Worm (Caenorhabditis elegans): ENCODE results near the gene nhr-94.

Gene nhr-94

DNA sequence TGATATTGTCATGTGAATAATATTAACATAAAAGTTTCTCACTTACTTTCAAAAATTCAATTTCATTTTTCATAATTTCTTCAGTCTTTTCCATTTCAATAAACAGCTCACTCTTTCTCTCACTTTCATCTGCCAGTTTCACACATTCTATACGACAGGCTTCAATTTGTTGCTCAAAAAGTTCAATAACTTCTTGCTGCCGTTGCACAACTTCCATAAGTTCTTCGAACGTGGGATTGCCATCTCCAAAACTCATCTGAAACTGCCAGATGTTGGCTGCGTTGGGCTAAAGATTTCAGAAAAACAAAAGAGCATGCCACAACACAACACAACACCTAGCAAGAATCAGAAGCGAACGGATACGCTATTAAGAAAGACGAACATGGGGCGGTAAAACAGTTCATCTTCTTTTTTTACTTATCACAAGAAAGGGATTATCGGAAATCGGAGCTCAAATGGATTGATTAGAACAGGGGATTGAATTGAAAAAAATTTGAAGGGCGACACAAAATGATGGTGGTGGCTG is 47.2 kb upstream of the nhr-94 start (continued):
- TF ChIP-seq B0035.1 (tag; optimal IDR thresholded peaks at IDR 0.05) (no peak), K12H6.12 (tag; optimal IDR thresholded peaks at IDR 0.05) (no peak), T26A5.8 (tag; optimal IDR thresholded peaks at IDR 0.05) (no peak), egrh-3 (GFP tag; IDR thresholded peaks at IDR 0.05) (no peak), ztf-25 (GFP tag; IDR thresholded peaks at IDR 0.05) (no peak), zim-3 (tag; optimal IDR thresholded peaks at IDR 0.05) (no peak), nfya-2 (GFP tag; IDR thresholded peaks at IDR 0.05) (no peak), ceh-100 (GFP tag; IDR thresholded peaks at IDR 0.05) (no peak), hrde-1 (tag; optimal IDR thresholded peaks at IDR 0.05; ENCODE audit: borderline replicate concordance) (peak; percentile 38), tbx-9 (tag; optimal IDR thresholded peaks at IDR 0.05; ENCODE audit: borderline replicate concordance) (no peak), athp-1 (tag; optimal IDR thresholded peaks at IDR 0.05) (peak; percentile 49)

DNA sequence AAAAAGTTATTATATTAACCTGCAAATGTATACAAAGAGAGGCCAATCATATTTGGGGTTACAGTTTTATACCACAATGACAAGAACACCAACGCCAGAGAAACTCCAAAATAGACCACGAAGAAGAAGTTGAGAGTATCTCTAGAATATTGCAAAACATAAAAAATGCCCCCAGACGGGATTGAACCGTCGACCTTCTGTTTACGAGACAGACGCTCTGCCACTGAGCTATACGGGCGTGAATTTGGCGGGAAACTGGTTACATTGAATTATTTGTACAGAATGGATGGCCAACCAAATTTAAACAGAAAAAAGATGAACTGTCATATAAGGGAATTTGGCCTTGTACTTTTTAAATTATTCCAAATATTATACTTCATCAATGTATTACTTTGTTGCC is 44.4 kb upstream of the nhr-94 start:
- TF ChIP-seq lsl-1 (GFP tag; optimal IDR thresholded peaks at IDR 0.05): peak; percentile 12
- peak; percentile 29 for TF ChIP-seq lin-54 (GFP tag; optimal IDR thresholded peaks at IDR 0.05)
- peak; percentile 8; the same call in 1 of the 2 replicates for TF ChIP-seq F33H1.4 (GFP tag; IDR thresholded peaks at IDR 0.05)
- no peak for TF ChIP-seq madf-3 (GFP tag; IDR thresholded peaks at IDR 0.05)
- peak; percentile 46; the same call in 1 of the 2 replicates for TF ChIP-seq D2030.7 (GFP tag; IDR thresholded peaks at IDR 0.05)
- TF ChIP-seq K12H6.12 (tag; optimal IDR thresholded peaks at IDR 0.05): peak; percentile 49
- no peak for TF ChIP-seq lsy-27 (tag; optimal IDR thresholded peaks at IDR 0.05; ENCODE audit: borderline replicate concordance, insufficient read depth)
- TF ChIP-seq hsf-1 (GFP tag; IDR thresholded peaks at IDR 0.05): peak; percentile 57; the same call in 1 of the 2 replicates
- peak; percentile 53; the same call in 1 of the 2 replicates for TF ChIP-seq nfyb-1 (GFP tag; IDR thresholded peaks at IDR 0.05)
- peak; percentile 45; the same call in 1 of the 2 replicates for TF ChIP-seq dox-1 (GFP tag; IDR thresholded peaks at IDR 0.05)
- no peak for TF ChIP-seq dpff-1 (tag; optimal IDR thresholded peaks at IDR 0.05)
- TF ChIP-seq lin-26 (GFP tag; IDR thresholded peaks at IDR 0.05): peak; percentile 52; the same call in 1 of the 2 replicates
- TF ChIP-seq C06A6.2 (GFP tag; conservative IDR thresholded peaks at IDR 0.05): no peak
- TF ChIP-seq ztf-28 (GFP tag; IDR thresholded peaks at IDR 0.05): 0 out of 2 replicates have a peak, but pooled peaks have one; percentile 24
- no peak for TF ChIP-seq efl-1 (GFP tag; optimal IDR thresholded peaks at IDR 0.05)
- TF ChIP-seq ama-1 (optimal IDR thresholded peaks at IDR 0.05): no peak
- peak in 1 of 2 experiments; percentile 50 for TF ChIP-seq ama-1 (GFP tag; optimal IDR thresholded peaks at IDR 0.05)
- TF ChIP-seq rcor-1 (GFP tag; IDR thresholded peaks at IDR 0.05): 0 out of 2 replicates have a peak, but pooled peaks have one; percentile 30
- no peak for TF ChIP-seq cebp-1 (GFP tag; IDR thresholded peaks at IDR 0.05)
- TF ChIP-seq cebp-1 (tag; optimal IDR thresholded peaks at IDR 0.05): peak; percentile 47
- peak; percentile 32 for TF ChIP-seq chd-7 (tag; optimal IDR thresholded peaks at IDR 0.05)
- TF ChIP-seq madf-6 (GFP tag; IDR thresholded peaks at IDR 0.05): peak; percentile 44; the same call in 1 of the 2 replicates
- TF ChIP-seq bed-1 (GFP tag; IDR thresholded peaks at IDR 0.05): no peak
- peak; percentile 86 for TF ChIP-seq tbp1 (GFP tag; optimal IDR thresholded peaks at IDR 0.05)
- 0 out of 2 replicates have a peak, but pooled peaks have one; percentile 18 for TF ChIP-seq B0336.3 (GFP tag; IDR thresholded peaks at IDR 0.05)
- peak; percentile 0 for TF ChIP-seq madf-10 (tag; optimal IDR thresholded peaks at IDR 0.05)
- TF ChIP-seq somi-1 (GFP tag; optimal IDR thresholded peaks at IDR 0.05): peak; percentile 23
- TF ChIP-seq repo-1 (tag; optimal IDR thresholded peaks at IDR 0.05): no peak
- TF ChIP-seq T07F8.4 (tag; optimal IDR thresholded peaks at IDR 0.05): no peak
- TF ChIP-seq Y53F4B.3 (GFP tag; IDR thresholded peaks at IDR 0.05): no peak
- TF ChIP-seq B0261.1 (tag; optimal IDR thresholded peaks at IDR 0.05): peak; percentile 76
- TF ChIP-seq egrh-3 (GFP tag; IDR thresholded peaks at IDR 0.05): no peak
- TF ChIP-seq F55B11.4 (tag; optimal IDR thresholded peaks at IDR 0.05; ENCODE audit: borderline replicate concordance, insufficient read depth): no peak
- TF ChIP-seq xnd-1 (tag; optimal IDR thresholded peaks at IDR 0.05): no peak
- TF ChIP-seq snpc-3.4 (tag; optimal IDR thresholded peaks at IDR 0.05): peak; percentile 30
- TF ChIP-seq F23B12.7 (tag; optimal IDR thresholded peaks at IDR 0.05; ENCODE audit: insufficient read depth): peak; percentile 5
- peak; percentile 54 for TF ChIP-seq rpc-1 (optimal IDR thresholded peaks at IDR 0.05)
- peak; percentile 74 for TF ChIP-seq rpc-1 (tag; optimal IDR thresholded peaks at IDR 0.05)

Data from whole organism, young adult.